Fruit fly (Drosophila melanogaster): ENCODE results near the gene Rab5.

The Rab5 gene

dm6 chr2L:2365077-2365651, at the start of gene Rab5, which contains the start of gene Axud1:
Rab5 (minus strand) TSS chr2L:2365273.
Axud1 (plus strand) TSS chr2L:2365345.
- no peak for TF ChIP-seq psq (optimal IDR thresholded peaks at IDR 0.05)
- no peak for TF ChIP-seq pan (optimal IDR thresholded peaks at IDR 0.05)
- TF ChIP-seq Dll (optimal IDR thresholded peaks at IDR 0.05): no peak
- no peak for TF ChIP-seq EcR (GFP tag; optimal IDR thresholded peaks at IDR 0.05)
- TF ChIP-seq CG8478 (optimal IDR thresholded peaks at IDR 0.05): no peak
- no peak for TF ChIP-seq usp (GFP tag; optimal IDR thresholded peaks at IDR 0.05)

dm6 chr2L:2413093-2413492, 48.0 kb upstream of the Rab5 start:
- TF ChIP-seq pan (optimal IDR thresholded peaks at IDR 0.05): no peak
- TF ChIP-seq psq (optimal IDR thresholded peaks at IDR 0.05): no peak
- no peak for TF ChIP-seq usp (GFP tag; optimal IDR thresholded peaks at IDR 0.05)
- TF ChIP-seq EcR (GFP tag; optimal IDR thresholded peaks at IDR 0.05): no peak
- TF ChIP-seq CG8478 (optimal IDR thresholded peaks at IDR 0.05): no peak
- TF ChIP-seq Dll (optimal IDR thresholded peaks at IDR 0.05): no peak

- TF ChIP-seq EcR (GFP tag; optimal IDR thresholded peaks at IDR 0.05) (no peak), pan (optimal IDR thresholded peaks at IDR 0.05) (no peak), psq (optimal IDR thresholded peaks at IDR 0.05) (no peak), CG8478 (optimal IDR thresholded peaks at IDR 0.05) (no peak), usp (GFP tag; optimal IDR thresholded peaks at IDR 0.05) (no peak), Dll (optimal IDR thresholded peaks at IDR 0.05) (no peak)
These were observed 39.6 kb upstream of the Rab5 start for dm6 chr2L:2404631-2405030.

DNA sequence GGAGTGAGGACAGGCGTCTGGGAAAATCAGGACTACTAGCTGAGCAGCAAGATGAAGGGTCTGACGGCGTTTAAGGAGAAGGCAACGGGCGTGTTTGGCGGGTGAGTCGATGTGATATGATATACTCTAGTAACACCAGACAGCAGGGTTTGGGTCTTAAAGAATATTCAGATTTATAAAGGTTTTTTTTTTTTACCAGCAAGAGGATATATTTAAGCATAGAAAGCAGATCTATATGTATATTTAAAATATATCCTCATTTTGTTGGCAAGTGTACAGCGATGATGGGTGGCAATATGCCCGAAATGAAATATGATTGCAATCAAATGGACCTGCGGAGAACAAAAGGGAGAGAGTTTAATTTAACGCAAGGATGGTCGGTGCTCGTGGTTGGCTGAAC, 37.1 kb upstream of the Rab5 start:
- TF ChIP-seq psq (optimal IDR thresholded peaks at IDR 0.05): no peak
- TF ChIP-seq CG8478 (optimal IDR thresholded peaks at IDR 0.05): no peak
- TF ChIP-seq usp (GFP tag; optimal IDR thresholded peaks at IDR 0.05): no peak

DNA sequence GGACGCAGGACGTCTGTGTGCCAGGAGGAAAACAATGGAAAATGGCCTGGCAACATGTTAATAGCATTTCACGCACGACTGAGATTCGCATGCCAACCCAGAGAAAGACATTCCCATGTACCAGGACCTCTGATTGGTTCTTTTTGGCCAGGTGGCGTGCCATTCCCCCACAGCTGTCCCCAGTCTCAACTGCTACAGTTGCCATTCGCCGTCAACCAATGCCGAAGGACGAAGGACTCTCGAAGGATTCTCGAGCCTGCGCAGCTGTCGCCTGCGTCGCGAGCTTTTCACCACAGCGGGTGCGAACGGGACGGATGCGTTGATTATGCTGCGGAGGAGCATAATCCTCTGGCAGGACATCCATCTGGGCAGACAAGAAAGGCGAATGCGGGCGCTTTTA, 34.8 kb upstream of the Rab5 start, which contains the start of gene VGlut:
Gene VGlut (plus strand): TSS at position 399 of the 400 bp plus-strand sequence.
- TF ChIP-seq EcR (GFP tag; optimal IDR thresholded peaks at IDR 0.05) (no peak), pan (optimal IDR thresholded peaks at IDR 0.05) (no peak), usp (GFP tag; optimal IDR thresholded peaks at IDR 0.05) (no peak), CG8478 (optimal IDR thresholded peaks at IDR 0.05) (no peak), Dll (optimal IDR thresholded peaks at IDR 0.05) (no peak), psq (optimal IDR thresholded peaks at IDR 0.05) (no peak)

- no peak for TF ChIP-seq CG8478 (optimal IDR thresholded peaks at IDR 0.05)
These were observed 33.4 kb upstream of the Rab5 start for dm6 chr2L:2398459-2398858.

DNA sequence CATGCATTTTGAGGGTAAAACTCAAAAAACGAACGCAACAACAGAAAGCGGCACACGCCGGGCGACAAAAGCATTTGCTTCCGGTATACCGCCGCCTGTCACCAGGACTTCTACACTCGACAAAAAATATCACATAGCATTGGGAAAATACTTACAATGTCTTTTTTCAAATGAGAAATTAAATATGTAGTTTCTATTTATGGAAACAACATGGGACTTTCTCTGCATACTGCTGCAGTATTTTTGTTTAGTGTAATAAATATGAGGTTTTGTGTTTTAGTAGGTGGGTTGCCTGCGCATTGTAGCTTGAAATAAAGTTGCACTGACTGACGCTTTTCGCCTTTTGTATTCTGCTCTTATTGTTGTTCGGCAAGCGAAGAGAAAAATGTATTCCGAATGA, 32.0 kb upstream of the Rab5 start:
- TF ChIP-seq CG8478 (optimal IDR thresholded peaks at IDR 0.05): no peak
- no peak for TF ChIP-seq Dll (optimal IDR thresholded peaks at IDR 0.05)
- no peak for TF ChIP-seq pan (optimal IDR thresholded peaks at IDR 0.05)
- TF ChIP-seq EcR (GFP tag; optimal IDR thresholded peaks at IDR 0.05): no peak
- TF ChIP-seq usp (GFP tag; optimal IDR thresholded peaks at IDR 0.05): no peak
- TF ChIP-seq psq (optimal IDR thresholded peaks at IDR 0.05): no peak

dm6 chr2L:2394872-2395271, 29.8 kb upstream of the Rab5 start:
- TF ChIP-seq psq (optimal IDR thresholded peaks at IDR 0.05) (no peak), usp (GFP tag; optimal IDR thresholded peaks at IDR 0.05) (no peak), EcR (GFP tag; optimal IDR thresholded peaks at IDR 0.05) (no peak), pan (optimal IDR thresholded peaks at IDR 0.05) (no peak), Dll (optimal IDR thresholded peaks at IDR 0.05) (no peak), CG8478 (optimal IDR thresholded peaks at IDR 0.05) (no peak)

DNA sequence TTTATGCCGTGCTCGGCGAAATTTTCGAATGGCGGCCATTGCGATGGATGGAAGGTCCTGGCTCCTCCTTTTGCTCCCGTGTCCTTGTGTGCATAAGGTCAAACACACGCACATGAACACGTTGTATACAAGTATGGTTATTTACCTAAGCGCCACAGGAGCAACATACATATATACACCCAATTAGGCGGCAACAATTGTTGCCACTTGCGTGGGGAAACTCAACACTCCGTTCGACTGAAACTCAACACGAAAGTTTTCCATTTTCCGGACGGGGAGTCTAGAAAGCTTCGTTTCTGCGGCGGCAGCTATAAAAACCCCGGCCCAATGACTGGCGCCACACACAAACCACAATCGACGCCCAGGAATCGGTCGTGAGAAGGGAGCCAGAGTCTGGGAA, 26.2 kb upstream of the Rab5 start, which contains the start of gene CG46448:
Gene CG46448 (plus strand): TSS at position 340 of the 400 bp plus-strand sequence.
- TF ChIP-seq psq (optimal IDR thresholded peaks at IDR 0.05) (no peak), pan (optimal IDR thresholded peaks at IDR 0.05) (no peak)

- TF ChIP-seq pan (optimal IDR thresholded peaks at IDR 0.05) (no peak), EcR (GFP tag; optimal IDR thresholded peaks at IDR 0.05) (no peak), CG8478 (optimal IDR thresholded peaks at IDR 0.05) (no peak), psq (optimal IDR thresholded peaks at IDR 0.05) (no peak), usp (GFP tag; optimal IDR thresholded peaks at IDR 0.05) (no peak), Dll (optimal IDR thresholded peaks at IDR 0.05) (no peak)
These were observed 25.5 kb upstream of the Rab5 start, which contains the start of gene CG43750 for dm6 chr2L:2390589-2390988. CG43750 (minus strand) TSS chr2L:2390689.

dm6 chr2L:2385692-2386091, 20.6 kb upstream of the Rab5 start, which contains the start of gene CG3557:
CG3557 (minus strand) TSS chr2L:2385792.
- TF ChIP-seq usp (GFP tag; optimal IDR thresholded peaks at IDR 0.05) (no peak), Dll (optimal IDR thresholded peaks at IDR 0.05) (no peak), psq (optimal IDR thresholded peaks at IDR 0.05) (no peak), CG8478 (optimal IDR thresholded peaks at IDR 0.05) (no peak), EcR (GFP tag; optimal IDR thresholded peaks at IDR 0.05) (no peak), pan (optimal IDR thresholded peaks at IDR 0.05) (no peak)

dm6 chr2L:2382971-2383370, 17.9 kb upstream of the Rab5 start, which contains the start of gene PIG-Wa:
PIG-Wa (plus strand) TSS chr2L:2383202.
- no peak for TF ChIP-seq EcR (GFP tag; optimal IDR thresholded peaks at IDR 0.05)
- no peak for TF ChIP-seq CG8478 (optimal IDR thresholded peaks at IDR 0.05)
- TF ChIP-seq pan (optimal IDR thresholded peaks at IDR 0.05): no peak
- TF ChIP-seq psq (optimal IDR thresholded peaks at IDR 0.05): no peak
- no peak for TF ChIP-seq Dll (optimal IDR thresholded peaks at IDR 0.05)
- no peak for TF ChIP-seq usp (GFP tag; optimal IDR thresholded peaks at IDR 0.05)

- TF ChIP-seq EcR (GFP tag; optimal IDR thresholded peaks at IDR 0.05) (no peak), usp (GFP tag; optimal IDR thresholded peaks at IDR 0.05) (no peak), psq (optimal IDR thresholded peaks at IDR 0.05) (no peak), pan (optimal IDR thresholded peaks at IDR 0.05) (no peak), CG8478 (optimal IDR thresholded peaks at IDR 0.05) (no peak), Dll (optimal IDR thresholded peaks at IDR 0.05) (no peak)
These were observed 15.7 kb upstream of the Rab5 start, which contains the start of gene Eogt for dm6 chr2L:2380805-2381204. Eogt (plus strand) TSS chr2L:2381097.
